Fruit fly (Drosophila melanogaster) whole organism, prepupa: ENCODE results near the gene CSN1a.

Experiments
- Blimp-1 ChIP-seq: fragments of 200-800 bp; sonication (Bioruptor generic); optimal IDR thresholded peaks from 3 replicates; lab custom pipeline; 2017; ENCODE audit warnings: missing biosample characterization, missing genetic modification characterization, mild to moderate bottlenecking, moderate library complexity, missing genetic modification reagents
- CG10631 ChIP-seq: fragments of 200-800 bp; sonication (Bioruptor generic); optimal IDR thresholded peaks from 2 replicates; lab custom pipeline; 2016; ENCODE audit warnings: missing biosample characterization, missing genetic modification characterization
- CG11762 ChIP-seq: fragments of 200-800 bp; sonication (Bioruptor generic); optimal IDR thresholded peaks from 3 replicates; lab custom pipeline; 2016; ENCODE audit warnings: missing biosample characterization, missing genetic modification characterization; ENCODE audit not compliant: insufficient read depth
- CG11902 ChIP-seq: fragments of 200-800 bp; sonication (Bioruptor generic); optimal IDR thresholded peaks from 3 replicates; lab custom pipeline; 2016; ENCODE audit warnings: missing biosample characterization, missing genetic modification characterization
- CG15336 ChIP-seq: fragments of 200-800 bp; sonication (Bioruptor generic); IDR thresholded peaks from 2 replicates; pipeline ENCODE4 v1.3.6; 2022; ENCODE audit warnings: missing biosample characterization, missing genetic modification characterization
- CG1621 ChIP-seq: fragments of 200-800 bp; sonication (Bioruptor generic); optimal IDR thresholded peaks from 3 replicates; lab custom pipeline; 2018; ENCODE audit warnings: missing biosample characterization, mild to moderate bottlenecking, missing genetic modification characterization
- CG16779 ChIP-seq: fragments of 200-800 bp; sonication (Bioruptor generic); optimal IDR thresholded peaks from 3 replicates; lab custom pipeline; 2017; ENCODE audit warnings: missing biosample characterization, mild to moderate bottlenecking, missing genetic modification characterization
- CG32006 ChIP-seq: fragments of 200-800 bp; sonication (Bioruptor generic); optimal IDR thresholded peaks from 3 replicates; lab custom pipeline; 2017; ENCODE audit warnings: missing biosample characterization, mild to moderate bottlenecking, missing genetic modification characterization
- CG34406 ChIP-seq: fragments of 200-800 bp; sonication (Bioruptor generic); optimal IDR thresholded peaks from 3 replicates; lab custom pipeline; 2016; ENCODE audit warnings: missing biosample characterization, missing genetic modification characterization
- CG6163 ChIP-seq: fragments of 200-800 bp; sonication (Bioruptor generic); IDR thresholded peaks from 3 replicates; pipeline ENCODE4 v1.3.6; 2022; ENCODE audit warnings: missing biosample characterization, missing genetic modification characterization
- CG6276 ChIP-seq: fragments of 200-800 bp; sonication (Bioruptor generic); optimal IDR thresholded peaks from 2 replicates; lab custom pipeline; 2017; ENCODE audit warnings: missing biosample characterization, mild to moderate bottlenecking, missing genetic modification characterization
- CG6854 ChIP-seq: fragments of 200-800 bp; sonication (Bioruptor generic); optimal IDR thresholded peaks from 2 replicates; lab custom pipeline; 2017; ENCODE audit warnings: missing biosample characterization, mild to moderate bottlenecking, missing genetic modification characterization
- CG8119 ChIP-seq: fragments of 200-800 bp; sonication (Bioruptor generic); IDR thresholded peaks from 3 replicates; pipeline ENCODE4 v1.3.6; 2022; ENCODE audit warnings: missing biosample characterization, missing genetic modification characterization
- CG8632 ChIP-seq: fragments of 200-800 bp; sonication (Bioruptor generic); optimal IDR thresholded peaks from 3 replicates; lab custom pipeline; 2016; ENCODE audit warnings: missing biosample characterization, missing genetic modification characterization
- CG9139 ChIP-seq: fragments of 200-800 bp; sonication (Bioruptor generic); optimal IDR thresholded peaks from 3 replicates; lab custom pipeline; 2017; ENCODE audit warnings: missing biosample characterization, mild to moderate bottlenecking, missing genetic modification characterization
- Eip75B ChIP-seq: fragments of 200-800 bp; sonication (Bioruptor generic); optimal IDR thresholded peaks from 3 replicates; lab custom pipeline; 2016; ENCODE audit warnings: missing biosample characterization, missing genetic modification characterization
- Eip78C ChIP-seq: fragments of 200-800 bp; sonication (Bioruptor generic); peaks from one replicate; lab custom pipeline; 2016; ENCODE audit warnings: missing biosample characterization, missing genetic modification characterization
- Ets21C ChIP-seq: fragments of 200-800 bp; sonication (Bioruptor generic); optimal IDR thresholded peaks from 3 replicates; lab custom pipeline; 2016; ENCODE audit warnings: missing biosample characterization, missing genetic modification characterization
- Gug ChIP-seq: fragments of 200-800 bp; sonication (Bioruptor generic); IDR thresholded peaks from 2 replicates; pipeline ENCODE4 v1.3.6; 2022; ENCODE audit warnings: missing biosample characterization, missing genetic modification characterization
- Hr38 ChIP-seq: sonication (Bioruptor generic); optimal IDR thresholded peaks from 2 replicates; lab custom pipeline; 2016; ENCODE audit warnings: missing biosample characterization, missing genetic modification characterization
- Hr39 ChIP-seq: fragments of 200-800 bp; sonication (Bioruptor generic); optimal IDR thresholded peaks from 2 replicates; lab custom pipeline; 2016; ENCODE audit warnings: missing biosample characterization, missing genetic modification characterization
- Lpt ChIP-seq: fragments of 200-800 bp; sonication (Bioruptor generic); optimal IDR thresholded peaks from 3 replicates; lab custom pipeline; 2016; ENCODE audit warnings: missing biosample characterization, missing genetic modification characterization
- Met ChIP-seq: fragments of 200-800 bp; sonication (Bioruptor generic); optimal IDR thresholded peaks from 3 replicates; lab custom pipeline; 2016; ENCODE audit warnings: missing biosample characterization, missing genetic modification characterization
- OdsH ChIP-seq: fragments of 200-800 bp; sonication (Bioruptor generic); optimal IDR thresholded peaks from 3 replicates; lab custom pipeline; 2016; ENCODE audit warnings: missing biosample characterization, missing genetic modification characterization
- Smox ChIP-seq: fragments of 200-800 bp; sonication (Bioruptor generic); optimal IDR thresholded peaks from 3 replicates; lab custom pipeline; 2016; ENCODE audit warnings: missing biosample characterization, missing genetic modification characterization
- Sox102F ChIP-seq: fragments of 200-800 bp; sonication (Bioruptor generic); optimal IDR thresholded peaks from 2 replicates; lab custom pipeline; 2016; ENCODE audit warnings: missing biosample characterization, mild to moderate bottlenecking, missing genetic modification characterization
- Sox15 ChIP-seq: fragments of 200-800 bp; sonication (Bioruptor generic); optimal IDR thresholded peaks from 3 replicates; lab custom pipeline; 2016; ENCODE audit warnings: missing biosample characterization, missing genetic modification characterization
- cyc ChIP-seq: fragments of 200-800 bp; sonication (Bioruptor generic); optimal IDR thresholded peaks from 3 replicates; lab custom pipeline; 2016; ENCODE audit warnings: missing biosample characterization, missing genetic modification characterization
- eg ChIP-seq: fragments of 200-800 bp; sonication (Bioruptor generic); IDR thresholded peaks from 3 replicates; pipeline ENCODE4 v1.3.6; 2022; ENCODE audit warnings: missing biosample characterization, missing genetic modification characterization
- esn ChIP-seq: fragments of 200-800 bp; sonication (Bioruptor generic); optimal IDR thresholded peaks from 2 replicates; lab custom pipeline; 2016; ENCODE audit warnings: missing biosample characterization, mild to moderate bottlenecking, missing genetic modification characterization, moderate library complexity
- lz ChIP-seq: fragments of 200-800 bp; sonication (Bioruptor generic); optimal IDR thresholded peaks from 3 replicates; lab custom pipeline; 2016; ENCODE audit warnings: missing biosample characterization, missing genetic modification characterization
- net ChIP-seq: fragments of 200-800 bp; sonication (Bioruptor generic); optimal IDR thresholded peaks from 3 replicates; lab custom pipeline; 2016; ENCODE audit warnings: missing biosample characterization, missing genetic modification characterization
- pdm3 ChIP-seq: fragments of 200-800 bp; sonication (Bioruptor generic); optimal IDR thresholded peaks from 3 replicates; lab custom pipeline; 2016; ENCODE audit warnings: missing biosample characterization, missing genetic modification characterization
- spab ChIP-seq: fragments of 200-800 bp; sonication (Bioruptor generic); optimal IDR thresholded peaks from 2 replicates; lab custom pipeline; 2017; ENCODE audit warnings: missing biosample characterization, mild to moderate bottlenecking, missing genetic modification characterization, missing genetic modification reagents
- svp ChIP-seq: fragments of 200-800 bp; sonication (Bioruptor generic); peaks from one replicate; lab custom pipeline; 2016; ENCODE audit warnings: missing biosample characterization, missing genetic modification characterization
- topi ChIP-seq: fragments of 200-800 bp; sonication (Bioruptor generic); optimal IDR thresholded peaks from 3 replicates; lab custom pipeline; 2016; ENCODE audit warnings: missing biosample characterization, missing genetic modification characterization
- vri ChIP-seq: fragments of 200-800 bp; sonication (Bioruptor generic); optimal IDR thresholded peaks from 3 replicates; lab custom pipeline; 2016; ENCODE audit warnings: missing biosample characterization, mild to moderate bottlenecking, missing genetic modification characterization

The CSN1a gene

DNA sequence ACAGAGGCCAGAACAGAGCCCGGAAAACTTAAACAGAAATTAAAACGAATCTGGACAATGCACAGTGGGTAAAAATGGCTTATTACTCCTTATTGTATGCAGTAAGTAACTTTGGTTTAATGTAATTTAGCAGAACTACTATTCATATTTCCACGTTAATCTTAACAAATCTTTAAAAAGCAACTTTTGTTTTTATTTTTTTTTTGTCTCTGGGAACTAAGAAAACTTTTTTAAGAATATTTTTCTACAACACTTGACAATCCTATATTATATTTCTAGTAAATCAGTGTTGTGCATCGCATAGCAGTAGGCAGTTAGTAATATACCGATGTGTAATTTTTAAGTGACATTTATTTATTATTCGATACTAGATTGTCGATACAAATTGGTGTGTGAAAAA, 3.0 kb downstream of the CSN1a start, which contains the start of gene CG4701:
Gene CG4701, plus strand, starts transcription at position 301 of the 400 bp plus-strand sequence.
- TF ChIP-seq cyc = no peak
- no peak for TF ChIP-seq Eip75B (GFP tag; lab: Kevin White, UChicago)
- no peak for TF ChIP-seq CG10631 (GFP tag; lab: Kevin White, UChicago)
- TF ChIP-seq CG9139 (GFP tag; lab: Kevin White, UChicago) = no peak
- no peak for TF ChIP-seq Hr38 (GFP tag; lab: Kevin White, UChicago)
- TF ChIP-seq Sox15 = no peak
- no peak for TF ChIP-seq CG6276 (GFP tag; lab: Kevin White, UChicago)
- TF ChIP-seq Blimp-1 (GFP tag; lab: Kevin White, UChicago) = no peak
- TF ChIP-seq esn = no peak

DNA sequence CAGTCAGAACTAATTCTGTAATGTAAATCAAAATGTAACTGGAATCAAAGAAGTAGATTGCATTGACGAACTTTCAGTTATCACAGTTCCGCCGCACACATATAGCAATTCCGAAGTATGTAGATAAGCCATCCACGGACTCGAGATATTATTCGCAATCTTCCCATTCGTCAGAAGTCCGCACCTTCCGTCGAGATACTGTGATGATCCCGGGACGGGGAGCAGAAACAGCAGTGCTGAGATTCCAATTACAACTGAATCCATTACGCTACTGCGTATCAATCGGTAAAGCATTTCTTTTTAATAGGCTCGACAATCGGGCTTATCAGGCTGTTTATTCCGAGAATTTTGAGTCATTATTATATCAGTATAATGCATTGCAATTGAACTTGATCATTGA, 12.1 kb downstream of the CSN1a start, which contains the start of gene CG4650:
Gene CG4650, minus strand, starts transcription at position 269 of the 400 bp plus-strand sequence.
- TF ChIP-seq Ets21C (no peak), svp (GFP tag; lab: Kevin White, UChicago) (peak; percentile 92), CG16779 (tag; lab: Kevin White, UChicago) (no peak), CG15336 (GFP tag; lab: Robert Waterston, UW) (no peak), Eip78C (GFP tag; lab: Kevin White, UChicago) (peak; percentile 36), CG32006 (no peak)

DNA sequence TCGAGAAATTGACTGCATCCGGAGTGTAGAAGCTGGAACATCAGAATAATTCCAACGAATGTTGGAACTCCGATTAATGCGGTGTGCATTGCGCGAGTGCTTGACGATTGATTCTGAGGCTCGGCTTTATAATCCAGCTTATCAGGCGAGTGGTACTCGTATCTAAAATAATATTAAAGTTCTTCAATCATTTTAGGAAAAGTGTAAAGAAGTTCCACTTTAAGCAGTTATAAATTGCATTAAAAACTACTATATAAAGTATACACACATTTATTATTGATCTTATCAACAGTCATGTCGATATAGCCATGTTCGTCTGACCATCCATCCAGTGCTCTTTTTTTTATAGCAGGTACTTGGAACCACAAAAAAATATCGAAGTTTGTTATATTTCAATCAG, 21.9 kb downstream of the CSN1a start, which contains the start of gene CG18636:
Gene CG18636, minus strand, starts transcription at position 101 of the 400 bp plus-strand sequence.
- TF ChIP-seq Eip78C (GFP tag; lab: Kevin White, UChicago) = peak; percentile 45
- no peak for TF ChIP-seq topi (GFP tag; lab: Kevin White, UChicago)

DNA sequence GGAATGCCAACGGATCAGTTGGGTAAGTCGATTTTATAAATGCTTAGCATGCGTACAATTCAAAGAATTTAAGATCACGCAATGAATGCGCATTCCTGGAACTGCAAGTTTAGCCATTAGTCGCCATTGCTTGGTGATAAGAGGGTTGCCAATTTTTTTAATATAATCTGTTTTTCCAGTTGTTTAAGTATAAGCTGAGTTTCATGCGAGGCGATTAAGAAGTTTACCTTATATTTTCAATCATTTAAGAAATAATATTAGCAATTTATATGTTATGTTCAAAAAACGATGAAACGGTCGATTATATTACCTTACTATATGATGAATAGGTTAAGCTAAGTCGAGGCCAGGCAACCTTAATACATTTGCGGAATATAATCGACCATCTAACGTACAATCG, 34.0 kb downstream of the CSN1a start, which contains the start of gene CG18420:
Gene CG18420, minus strand, starts transcription at position 101 of the 400 bp plus-strand sequence.
- TF ChIP-seq Lpt = no peak
- TF ChIP-seq Hr38 (GFP tag; lab: Kevin White, UChicago) = no peak
- TF ChIP-seq Blimp-1 (GFP tag; lab: Kevin White, UChicago) = no peak
- no peak for TF ChIP-seq CG34406 (GFP tag; lab: Kevin White, UChicago)
- TF ChIP-seq net (GFP tag; lab: Kevin White, UChicago) = no peak
- no peak for TF ChIP-seq pdm3 (GFP tag; lab: Kevin White, UChicago)
- TF ChIP-seq CG10631 (GFP tag; lab: Kevin White, UChicago) = no peak
- no peak for TF ChIP-seq lz (GFP tag; lab: Kevin White, UChicago)
- no peak for TF ChIP-seq Hr39 (GFP tag; lab: Kevin White, UChicago)
- TF ChIP-seq CG11902 (GFP tag; lab: Kevin White, UChicago) = no peak
- TF ChIP-seq CG9139 (GFP tag; lab: Kevin White, UChicago) = no peak
- TF ChIP-seq Met (GFP tag; lab: Kevin White, UChicago) = no peak
- no peak for TF ChIP-seq CG8119
- TF ChIP-seq CG32006 = no peak
- no peak for TF ChIP-seq CG6854
- no peak for TF ChIP-seq Smox (GFP tag; lab: Kevin White, UChicago)
- no peak for TF ChIP-seq CG6163 (GFP tag; lab: Robert Waterston, UW)

DNA sequence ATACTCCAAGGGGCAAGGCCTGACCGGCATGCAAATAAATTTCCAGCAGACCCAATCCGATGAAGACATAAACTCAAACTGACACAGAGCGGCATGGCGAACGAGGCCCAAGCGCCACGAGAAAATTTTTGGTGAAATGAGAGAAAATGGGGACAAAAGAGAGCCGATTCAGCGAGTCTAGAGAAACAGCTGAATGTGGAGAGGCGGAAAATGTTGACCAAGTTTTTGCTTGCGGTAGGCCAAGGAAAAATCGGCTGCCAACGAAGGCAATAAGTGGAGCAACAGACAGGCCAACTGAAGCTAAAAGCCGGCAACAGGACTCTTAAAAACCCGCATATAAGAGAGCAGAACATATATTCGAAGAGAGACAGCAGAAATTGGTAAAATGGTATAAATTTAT, 35.0 kb downstream of the CSN1a start:
- TF ChIP-seq CG32006 = no peak

DNA sequence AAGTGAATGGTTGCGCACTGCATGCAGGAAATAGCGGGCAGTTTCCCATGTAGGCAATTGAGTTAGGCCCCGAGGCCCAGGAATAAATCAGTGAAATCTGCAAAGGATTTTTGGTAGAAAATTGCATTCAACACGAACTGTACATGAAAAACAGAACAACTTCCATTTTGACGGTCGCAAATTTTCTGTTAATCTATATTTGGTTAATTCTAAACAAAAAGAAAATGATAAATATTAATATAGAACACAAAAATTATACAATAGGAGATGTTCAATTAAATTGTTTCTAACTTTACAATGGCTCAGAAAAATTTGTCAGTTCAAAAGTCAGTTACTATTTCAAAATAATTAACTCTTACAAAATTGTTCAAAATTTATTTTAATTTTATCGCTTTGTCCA, 39.5 kb downstream of the CSN1a start, which contains the start of gene CG33308:
Gene CG33308, plus strand, starts transcription at position 301 of the 400 bp plus-strand sequence.
- TF ChIP-seq CG11762 (GFP tag; lab: Kevin White, UChicago) (no peak), Hr38 (GFP tag; lab: Kevin White, UChicago) (no peak), vri (no peak), Gug (GFP tag; lab: Robert Waterston, UW) (no peak), eg (GFP tag; lab: Robert Waterston, UW) (no peak), Lpt (no peak), Sox102F (no peak), cyc (no peak), pdm3 (GFP tag; lab: Kevin White, UChicago) (no peak), CG8632 (GFP tag; lab: Kevin White, UChicago) (no peak), CG6163 (GFP tag; lab: Robert Waterston, UW) (no peak), OdsH (GFP tag; lab: Kevin White, UChicago) (no peak), topi (GFP tag; lab: Kevin White, UChicago) (no peak), Ets21C (no peak), Sox15 (no peak), CG9139 (GFP tag; lab: Kevin White, UChicago) (no peak), CG1621 (tag; lab: Kevin White, UChicago) (no peak), CG10631 (GFP tag; lab: Kevin White, UChicago) (no peak), Smox (GFP tag; lab: Kevin White, UChicago) (no peak), spab (GFP tag; lab: Kevin White, UChicago) (no peak)
